Worm (Caenorhabditis elegans): ENCODE data around the gene K11E4.1.

DNA sequence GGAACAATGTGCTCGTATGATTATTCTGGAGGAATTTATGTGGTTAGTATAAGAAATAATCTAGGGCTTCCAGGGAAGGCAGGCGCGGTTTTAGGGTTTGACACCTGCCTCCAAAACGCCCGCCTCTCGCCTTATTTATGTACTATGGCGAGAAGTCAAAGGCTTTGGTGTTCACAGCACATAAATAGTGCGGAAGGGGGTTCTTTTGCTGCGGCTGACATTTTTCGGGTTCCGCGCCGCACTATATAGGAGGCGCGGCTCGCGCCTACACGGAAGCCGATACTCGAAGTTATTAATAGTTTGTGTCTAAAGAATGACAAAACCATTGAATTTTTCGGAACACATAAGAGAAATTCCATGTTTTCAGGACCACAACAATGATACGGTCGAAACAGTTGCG, 23.6 kb upstream of the K11E4.1 start:
- TF ChIP-seq C06A6.2 (GFP tag; conservative IDR thresholded peaks at IDR 0.05): no peak
- TF ChIP-seq rec-8 (tag; optimal IDR thresholded peaks at IDR 0.05): no peak
- TF ChIP-seq let-607 (tag; optimal IDR thresholded peaks at IDR 0.05): no peak
- TF ChIP-seq ama-1 (optimal IDR thresholded peaks at IDR 0.05): no peak
- TF ChIP-seq ama-1 (GFP tag; optimal IDR thresholded peaks at IDR 0.05): no peak
- no peak for TF ChIP-seq ceh-58 (GFP tag; IDR thresholded peaks at IDR 0.05)
- no peak for TF ChIP-seq ZK185.1 (tag; optimal IDR thresholded peaks at IDR 0.05; ENCODE audit: poor library complexity, severe bottlenecking)

Data from whole organism, young adult.